Worm (Caenorhabditis elegans): Measurements from ENCODE around the gene T12D8.9.

DNA sequence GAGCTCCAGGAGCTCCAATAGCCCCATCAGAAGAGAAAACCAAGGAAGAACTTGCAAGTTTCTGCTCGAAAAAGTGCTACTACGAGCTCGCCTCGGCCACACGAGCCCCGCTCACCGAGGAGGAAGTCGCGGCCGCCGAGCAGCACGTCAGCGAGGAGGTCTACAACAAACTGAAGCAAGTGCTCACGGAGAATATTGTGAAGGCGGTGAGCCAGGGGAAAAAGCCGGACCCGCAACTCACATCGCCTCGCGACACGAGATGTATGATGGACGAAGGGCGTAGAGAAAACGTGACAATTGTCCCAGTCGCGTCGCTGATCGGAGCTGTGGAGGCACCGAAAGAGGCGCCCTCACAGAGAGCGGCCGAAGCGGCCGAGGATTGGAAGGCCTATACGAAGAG is 35.8 kb downstream of the T12D8.9 start:
- no peak for TF ChIP-seq med-1 (GFP tag; optimal IDR thresholded peaks at IDR 0.05; ENCODE audit: insufficient read depth)
- TF ChIP-seq cog-1 (tag; optimal IDR thresholded peaks at IDR 0.05) = no peak
- no peak for TF ChIP-seq flt-1 (GFP tag; IDR thresholded peaks at IDR 0.05)
- no peak for TF ChIP-seq klf-2 (GFP tag; conservative IDR thresholded peaks at IDR 0.05)
